Fruit fly (Drosophila melanogaster) whole organism, embryonic: ENCODE measurements around the gene CG13876.

Source experiments
- Abd-B ChIP-seq: fragments of 200-800 bp; sonication (Bioruptor generic); optimal IDR thresholded peaks from 2 replicates; lab custom pipeline; 2018; ENCODE audit warnings: missing biosample characterization, mild to moderate bottlenecking, missing genetic modification characterization, moderate library complexity
- Bgb ChIP-seq: fragments of 200-800 bp; sonication (Bioruptor generic); IDR thresholded peaks from 2 replicates; pipeline ENCODE4 v1.3.6; 2022; ENCODE audit warnings: missing biosample characterization, missing genetic modification characterization; ENCODE audit not compliant: partially characterized antibody
- CG10147 ChIP-seq: fragments of 200-800 bp; sonication (Bioruptor generic); optimal IDR thresholded peaks from 2 replicates; lab custom pipeline; 2019; ENCODE audit warnings: missing biosample characterization, mild to moderate bottlenecking, missing genetic modification characterization, moderate library complexity
- CG10209 ChIP-seq: fragments of 200-800 bp; sonication (Bioruptor generic); optimal IDR thresholded peaks from 3 replicates; lab custom pipeline; 2017; ENCODE audit warnings: missing biosample characterization, mild to moderate bottlenecking, missing genetic modification characterization, missing genetic modification reagents
- CG10267 ChIP-seq: fragments of 200-800 bp; sonication (Bioruptor generic); optimal IDR thresholded peaks from 2 replicates; lab custom pipeline; 2018; ENCODE audit warnings: missing biosample characterization, mild to moderate bottlenecking, missing genetic modification characterization, moderate library complexity
- CG10462 ChIP-seq: fragments of 200-800 bp; sonication (Bioruptor generic); optimal IDR thresholded peaks from 2 replicates; lab custom pipeline; 2016; ENCODE audit warnings: missing biosample characterization, missing genetic modification characterization
- CG10543 ChIP-seq: fragments of 200-800 bp; sonication (Bioruptor generic); optimal IDR thresholded peaks from 3 replicates; lab custom pipeline; 2017; ENCODE audit warnings: missing biosample characterization, mild to moderate bottlenecking, missing genetic modification characterization, moderate library complexity
- CG10565 ChIP-seq: fragments of 200-800 bp; sonication (Bioruptor generic); optimal IDR thresholded peaks from 3 replicates; lab custom pipeline; 2016; ENCODE audit warnings: missing biosample characterization, mild to moderate bottlenecking, missing genetic modification characterization
- CG10654 ChIP-seq: fragments of 200-800 bp; sonication (Bioruptor generic); optimal IDR thresholded peaks from 2 replicates; lab custom pipeline; 2016; ENCODE audit warnings: missing biosample characterization, missing genetic modification characterization
- CG12744 ChIP-seq: fragments of 200-800 bp; sonication (Bioruptor generic); optimal IDR thresholded peaks from 2 replicates; lab custom pipeline; 2016; ENCODE audit warnings: missing biosample characterization, missing genetic modification characterization
- CG15011 ChIP-seq: fragments of 200-800 bp; sonication (Bioruptor generic); optimal IDR thresholded peaks from 3 replicates; lab custom pipeline; 2018; ENCODE audit warnings: missing biosample characterization, mild to moderate bottlenecking, missing genetic modification characterization
- CG17359 ChIP-seq: fragments of 200-800 bp; sonication (Bioruptor generic); optimal IDR thresholded peaks from 3 replicates; lab custom pipeline; 2018; ENCODE audit warnings: missing biosample characterization, mild to moderate bottlenecking, missing genetic modification characterization, moderate library complexity
- CG2712 ChIP-seq: fragments of 200-800 bp; optimal IDR thresholded peaks from 3 replicates; lab custom pipeline; 2019; ENCODE audit warnings: missing biosample characterization, mild to moderate bottlenecking, missing genetic modification characterization, moderate library complexity
- CG30431 ChIP-seq: fragments of 200-800 bp; sonication (Bioruptor generic); optimal IDR thresholded peaks from 2 replicates; lab custom pipeline; 2017; ENCODE audit warnings: missing biosample characterization, missing genetic modification characterization
- CG31388 ChIP-seq: fragments of 200-800 bp; sonication (Bioruptor generic); optimal IDR thresholded peaks from 2 replicates; lab custom pipeline; 2016; ENCODE audit warnings: missing biosample characterization, missing genetic modification characterization
- CG34376 ChIP-seq: fragments of 200-800 bp; sonication (Bioruptor generic); optimal IDR thresholded peaks from 2 replicates; lab custom pipeline; 2018; ENCODE audit warnings: missing biosample characterization, mild to moderate bottlenecking, missing genetic modification characterization
- CG34422 ChIP-seq: fragments of 200-800 bp; sonication (Bioruptor generic); IDR thresholded peaks from 3 replicates; pipeline ENCODE4 v1.3.6; 2022; ENCODE audit warnings: missing biosample characterization, missing genetic modification characterization
- CG6175 ChIP-seq: fragments of 200-800 bp; sonication (Bioruptor generic); IDR thresholded peaks from 3 replicates; pipeline ENCODE4 v1.3.6; 2022; ENCODE audit warnings: missing biosample characterization, missing genetic modification characterization
- CG8388 ChIP-seq: fragments of 200-800 bp; sonication (Bioruptor generic); optimal IDR thresholded peaks from 2 replicates; lab custom pipeline; 2019; ENCODE audit warnings: missing biosample characterization, mild to moderate bottlenecking, missing genetic modification characterization, moderate library complexity
- CG9215 ChIP-seq: fragments of 200-800 bp; sonication (Bioruptor generic); IDR thresholded peaks from 2 replicates; pipeline ENCODE4 v1.3.6; 2022; ENCODE audit warnings: missing biosample characterization, missing genetic modification characterization
- CTCF ChIP-seq: fragments of 200-800 bp; sonication (Bioruptor generic); optimal IDR thresholded peaks from 2 replicates; lab custom pipeline; 2017; ENCODE audit warnings: missing biosample characterization, mild to moderate bottlenecking, missing genetic modification characterization, moderate library complexity
- CrebB ChIP-seq: fragments of 200-800 bp; sonication (Bioruptor generic); optimal IDR thresholded peaks from 3 replicates; lab custom pipeline; 2018; ENCODE audit warnings: missing biosample characterization, mild to moderate bottlenecking, missing genetic modification characterization
- Dll ChIP-seq: fragments of 200-800 bp; sonication (Bioruptor generic); IDR thresholded peaks from 4 replicates; pipeline ENCODE4 v1.3.6; 2022; ENCODE audit warnings: missing biosample characterization, missing genetic modification characterization; ENCODE audit not compliant: partially characterized antibody
- Dref ChIP-seq: fragments of 200-800 bp; sonication (Bioruptor generic); IDR thresholded peaks from 2 replicates; pipeline ENCODE4 v1.3.6; 2022; ENCODE audit warnings: missing biosample characterization, missing genetic modification characterization
- E2f2 ChIP-seq: fragments of 200-800 bp; sonication (Bioruptor generic); IDR thresholded peaks from 2 replicates; pipeline ENCODE4 v1.3.6; 2022; ENCODE audit warnings: missing biosample characterization, missing genetic modification characterization
- ERR ChIP-seq: fragments of 200-800 bp; sonication (Bioruptor generic); optimal IDR thresholded peaks from 2 replicates; lab custom pipeline; 2016; ENCODE audit warnings: missing biosample characterization, missing genetic modification characterization
- Fer3 ChIP-seq: fragments of 200-800 bp; sonication (Bioruptor generic); optimal IDR thresholded peaks from 2 replicates; lab custom pipeline; 2018; ENCODE audit warnings: missing biosample characterization, mild to moderate bottlenecking, missing genetic modification characterization, moderate library complexity
- Gug ChIP-seq: fragments of 200-800 bp; sonication (Bioruptor generic); IDR thresholded peaks from 4 replicates; pipeline ENCODE4 v1.3.6; 2022; ENCODE audit warnings: missing biosample characterization, missing genetic modification characterization
- Kr ChIP-seq: fragments of 200-800 bp; sonication (Bioruptor generic); optimal IDR thresholded peaks from 2 replicates; lab custom pipeline; 2017; ENCODE audit warnings: missing biosample characterization, mild to moderate bottlenecking, missing genetic modification characterization
- MBD-R2 ChIP-seq: fragments of 200-800 bp; sonication (Bioruptor generic); IDR thresholded peaks from 2 replicates; pipeline ENCODE4 v1.3.6; 2022; ENCODE audit warnings: missing biosample characterization, missing genetic modification characterization
- MESR4 ChIP-seq: fragments of 200-800 bp; sonication (Bioruptor generic); optimal IDR thresholded peaks from 2 replicates; lab custom pipeline; 2018; ENCODE audit warnings: missing biosample characterization, mild to moderate bottlenecking, missing genetic modification characterization, moderate library complexity
- Med ChIP-seq: fragments of 200-800 bp; sonication (Bioruptor generic); peaks from one replicate; lab custom pipeline; 2016; ENCODE audit warnings: missing biosample characterization, missing genetic modification characterization, mild to moderate bottlenecking, inconsistent platforms, moderate library complexity
- Opbp ChIP-seq: fragments of 200-800 bp; sonication (Bioruptor generic); IDR thresholded peaks from 3 replicates; pipeline ENCODE4 v1.3.6; 2022; ENCODE audit warnings: missing biosample characterization, missing genetic modification characterization; ENCODE audit not compliant: partially characterized antibody
- Optix ChIP-seq: fragments of 200-800 bp; sonication (Bioruptor generic); IDR thresholded peaks from 3 replicates; pipeline ENCODE4 v1.3.6; 2022; ENCODE audit warnings: missing biosample characterization, missing genetic modification characterization
- PHDP ChIP-seq: fragments of 200-800 bp; sonication (Bioruptor generic); optimal IDR thresholded peaks from 3 replicates; lab custom pipeline; 2018; ENCODE audit warnings: missing biosample characterization, mild to moderate bottlenecking, missing genetic modification characterization, moderate library complexity
- Usf ChIP-seq: fragments of 200-800 bp; sonication (Bioruptor generic); optimal IDR thresholded peaks from 2 replicates; lab custom pipeline; 2017; ENCODE audit warnings: missing genotype, missing biosample characterization, missing genetic modification characterization
- caup ChIP-seq: fragments of 200-800 bp; sonication (Bioruptor generic); optimal IDR thresholded peaks from 3 replicates; lab custom pipeline; 2017; ENCODE audit warnings: missing biosample characterization, mild to moderate bottlenecking, missing genetic modification characterization, moderate library complexity; ENCODE audit not compliant: severe bottlenecking
- fd96Cb ChIP-seq: fragments of 200-800 bp; sonication (Bioruptor generic); optimal IDR thresholded peaks from 2 replicates; lab custom pipeline; 2018; ENCODE audit warnings: missing biosample characterization, mild to moderate bottlenecking, missing genetic modification characterization, moderate library complexity
- gce ChIP-seq: fragments of 200-800 bp; sonication (Bioruptor generic); IDR thresholded peaks from 3 replicates; pipeline ENCODE4 v1.3.6; 2022; ENCODE audit warnings: missing biosample characterization, missing genetic modification characterization
- knrl ChIP-seq: fragments of 200-800 bp; sonication (Bioruptor generic); IDR thresholded peaks from 3 replicates; pipeline ENCODE4 v1.3.6; 2022; ENCODE audit warnings: missing biosample characterization, missing genetic modification characterization; ENCODE audit not compliant: partially characterized antibody
- lab ChIP-seq: fragments of 200-800 bp; sonication (Bioruptor generic); optimal IDR thresholded peaks from 3 replicates; lab custom pipeline; 2017; ENCODE audit warnings: missing biosample characterization, missing genetic modification characterization, mild to moderate bottlenecking, moderate library complexity, missing genetic modification reagents
- lola ChIP-seq, 3 experiments: fragments of >200 bp in 2 of 3; fragments of 200-800 bp in 1 of 3; sonication (Bioruptor generic) in 1 of 3; optimal IDR thresholded peaks; 2 replicates each; lab custom pipeline; 2017 to 2019; ENCODE audit warnings: missing biosample characterization in 3 of 3, missing genetic modification characterization in 3 of 3, mild to moderate bottlenecking in 1 of 3, moderate library complexity in 1 of 3
- pzg ChIP-seq: fragments of 200-800 bp; sonication (Bioruptor generic); optimal IDR thresholded peaks from 3 replicates; lab custom pipeline; 2018; ENCODE audit warnings: missing biosample characterization, mild to moderate bottlenecking, missing genetic modification characterization, moderate library complexity
- sna ChIP-seq: fragments of 200-800 bp; sonication (Bioruptor generic); IDR thresholded peaks from 2 replicates; pipeline ENCODE4 v1.3.6; 2022; ENCODE audit warnings: missing biosample characterization, missing genetic modification characterization; ENCODE audit not compliant: partially characterized antibody
- stwl ChIP-seq: fragments of 200-800 bp; sonication (Bioruptor generic); optimal IDR thresholded peaks from 3 replicates; lab custom pipeline; 2018; ENCODE audit warnings: missing biosample characterization, mild to moderate bottlenecking, missing genetic modification characterization, moderate library complexity
- tx ChIP-seq: fragments of 200-800 bp; sonication (Bioruptor generic); optimal IDR thresholded peaks from 2 replicates; lab custom pipeline; 2016; ENCODE audit warnings: missing biosample characterization, missing genetic modification characterization
- unc-4 ChIP-seq: fragments of 200-800 bp; sonication (Bioruptor generic); IDR thresholded peaks from 2 replicates; pipeline ENCODE4 v1.3.6; 2022; ENCODE audit warnings: missing biosample characterization, missing genetic modification characterization; ENCODE audit not compliant: partially characterized antibody
- unpg ChIP-seq: fragments of 200-800 bp; sonication (Bioruptor generic); optimal IDR thresholded peaks from 3 replicates; lab custom pipeline; 2018; ENCODE audit warnings: missing biosample characterization, mild to moderate bottlenecking, missing genetic modification characterization, moderate library complexity
- usp ChIP-seq: fragments of >200 bp; optimal IDR thresholded peaks from 2 replicates; lab custom pipeline; 2017; ENCODE audit warnings: missing biosample characterization, missing genetic modification characterization
- wdn ChIP-seq: fragments of 200-800 bp; sonication (Bioruptor generic); IDR thresholded peaks from 2 replicates; pipeline ENCODE4 v1.3.6; 2022; ENCODE audit warnings: missing biosample characterization, missing genetic modification characterization
- z ChIP-seq: fragments of 200-800 bp; sonication (Bioruptor generic); IDR thresholded peaks from 3 replicates; pipeline ENCODE4 v1.3.6; 2022; ENCODE audit warnings: missing biosample characterization, missing genetic modification characterization

Gene CG13876

DNA sequence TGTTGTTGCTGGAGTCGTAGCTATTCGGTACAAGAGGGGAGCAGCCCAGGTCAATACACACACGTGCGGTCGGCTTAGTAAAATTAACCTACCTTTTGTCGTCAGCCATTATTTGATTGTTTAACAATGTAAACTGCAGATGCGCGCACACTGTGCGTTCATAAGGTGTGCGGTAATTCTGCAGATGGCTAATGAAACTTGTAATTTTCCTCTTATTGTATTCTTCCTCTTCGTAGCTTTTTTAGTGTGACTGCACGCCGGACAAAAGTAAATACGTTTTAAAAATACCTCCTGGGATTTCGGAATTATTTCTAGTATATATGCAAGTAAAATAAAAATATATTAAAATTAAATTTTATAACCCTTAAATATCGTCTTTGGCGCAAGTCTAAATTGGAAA, 5.3 kb downstream of the CG13876 start, which contains the start of gene Prp4k (continued):
- no peak for TF ChIP-seq Optix (GFP tag; lab: Robert Waterston, UW)
- TF ChIP-seq Kr (GFP tag; lab: Kevin White, UChicago): no peak
- TF ChIP-seq Usf (GFP tag; lab: Kevin White, UChicago): no peak
- TF ChIP-seq CG10543 (GFP tag; lab: Kevin White, UChicago): no peak
- TF ChIP-seq CG12744: no peak
- TF ChIP-seq lab (GFP tag; lab: Kevin White, UChicago): no peak
- TF ChIP-seq sna: no peak
- no peak for TF ChIP-seq Gug (GFP tag; lab: Robert Waterston, UW)
- TF ChIP-seq CG10267: peak; percentile 4
- peak; percentile 70 for TF ChIP-seq Med
- no peak for TF ChIP-seq PHDP
- no peak for TF ChIP-seq CG10462 (GFP tag; lab: Kevin White, UChicago)
- TF ChIP-seq CG10147: no peak
- TF ChIP-seq MESR4: peak; percentile 97
- TF ChIP-seq stwl (tag; lab: Kevin White, UChicago): peak; percentile 50
- TF ChIP-seq CG31388: no peak
- no peak for TF ChIP-seq unpg
- TF ChIP-seq Opbp (GFP tag; lab: Robert Waterston, UW): 0 out of 3 replicates have a peak, but pooled peaks have one; percentile 41
- no peak for TF ChIP-seq CG30431 (GFP tag; lab: Kevin White, UChicago)
- TF ChIP-seq CG2712 (tag; lab: Kevin White, UChicago): no peak
- TF ChIP-seq Fer3 (tag; lab: Kevin White, UChicago): no peak
- TF ChIP-seq MBD-R2 (GFP tag; lab: Robert Waterston, UW): peak; percentile 61
- no peak for TF ChIP-seq CG15011
- TF ChIP-seq z: no peak
- TF ChIP-seq CG34422: peak; percentile 27; the same call in 1 of the 3 replicates
- no peak for TF ChIP-seq CG10209 (GFP tag; lab: Kevin White, UChicago)
- TF ChIP-seq Dll (GFP tag; lab: Robert Waterston, UW): 0 out of 4 replicates have a peak, but pooled peaks have one; percentile 33
- no peak for TF ChIP-seq Bgb (GFP tag; lab: Robert Waterston, UW)
- no peak for TF ChIP-seq CrebB
- TF ChIP-seq CG8388 (GFP tag; lab: Kevin White, UChicago): no peak
- no peak for TF ChIP-seq unc-4 (GFP tag; lab: Robert Waterston, UW)
- no peak for TF ChIP-seq CG9215 (GFP tag; lab: Robert Waterston, UW)
- no peak for TF ChIP-seq caup
- TF ChIP-seq ERR: no peak
- TF ChIP-seq CG10565 (GFP tag; lab: Kevin White, UChicago): no peak
- no peak for TF ChIP-seq wdn (GFP tag; lab: Robert Waterston, UW)
- TF ChIP-seq CG34376 (GFP tag; lab: Kevin White, UChicago): no peak
- no peak for TF ChIP-seq fd96Cb (tag; lab: Kevin White, UChicago)
- TF ChIP-seq E2f2 (GFP tag; lab: Robert Waterston, UW): no peak
- no peak for TF ChIP-seq gce
- TF ChIP-seq CG6175: 0 out of 3 replicates have a peak, but pooled peaks have one; percentile 11
- no peak for TF ChIP-seq Dref (GFP tag; lab: Robert Waterston, UW)
- peak; percentile 50 for TF ChIP-seq pzg (GFP tag; lab: Kevin White, UChicago)
- TF ChIP-seq CTCF (GFP tag; lab: Kevin White, UChicago): peak; percentile 0
- TF ChIP-seq CG17359: no peak
- TF ChIP-seq tx (GFP tag; lab: Kevin White, UChicago): no peak
- TF ChIP-seq Abd-B: no peak
- TF ChIP-seq knrl (GFP tag; lab: Robert Waterston, UW): no peak
- no peak for TF ChIP-seq usp
- no peak for TF ChIP-seq lola (GFP tag; optimal IDR thresholded peaks at IDR 0.05; lab: Kevin White, UChicago)
- TF ChIP-seq CG10654 (GFP tag; lab: Kevin White, UChicago): no peak
